Worm (Caenorhabditis elegans) whole organism, L4 larva: ENCODE results near the gene col-162.

Source experiments
- F37D6.2 ChIP-seq: sonication (generic microtip); optimal IDR thresholded peaks from 2 replicates; lab custom pipeline; 2016; ENCODE audit warnings: mild to moderate bottlenecking, missing genetic modification characterization, missing compliant biosample characterization
- F44E2.7 ChIP-seq: fragments of 200-800 bp; sonication (Bioruptor generic); IDR thresholded peaks from 2 replicates; pipeline ENCODE4 v2.1.2; 2022; ENCODE audit warnings: missing genetic modification characterization, missing compliant biosample characterization
- T20F7.1 ChIP-seq: fragments of 200-800 bp; sonication (Bioruptor generic); optimal IDR thresholded peaks from 2 replicates; lab custom pipeline; 2018; ENCODE audit warnings: mild to moderate bottlenecking, missing genetic modification characterization, missing compliant biosample characterization
- T26A8.4 ChIP-seq: fragments of 200-800 bp; sonication (Bioruptor generic); IDR thresholded peaks from 2 replicates; pipeline ENCODE4 v1.3.6; 2022; ENCODE audit warnings: missing genetic modification characterization, missing compliant biosample characterization
- Y48G9A.11 ChIP-seq: fragments of 200-800 bp; sonication (Bioruptor generic); IDR thresholded peaks from 2 replicates; pipeline ENCODE4 v1.3.6; 2022; ENCODE audit warnings: missing genetic modification reagents, missing genetic modification characterization, missing compliant biosample characterization
- Y75B8A.6 ChIP-seq: fragments of 200-800 bp; sonication (Bioruptor generic); IDR thresholded peaks from 2 replicates; pipeline ENCODE4 v1.3.6; 2022; ENCODE audit warnings: missing genetic modification reagents, missing genetic modification characterization, missing compliant biosample characterization
- aha-1 ChIP-seq: fragments of 150-350 bp; peaks from one replicate; lab custom pipeline; 2014; ENCODE audit warnings: missing biosample characterization, missing genetic modification characterization
- aly-2 ChIP-seq: sonication (generic microtip); optimal IDR thresholded peaks from 2 replicates; lab custom pipeline; 2018; ENCODE audit warnings: missing biosample characterization, missing genetic modification characterization
- ama-1 ChIP-seq: fragments of 150-350 bp; optimal IDR thresholded peaks from 2 replicates; lab custom pipeline; 2014; ENCODE audit warnings: inconsistent platforms, mixed read lengths
- arid-1 ChIP-seq: fragments of 200-800 bp; sonication (Bioruptor generic); conservative IDR thresholded peaks from 2 replicates; pipeline ENCODE4 v1.3.6; 2022; ENCODE audit warnings: missing genetic modification reagents, missing genetic modification characterization, missing compliant biosample characterization
- ceh-20 ChIP-seq: fragments of 200-800 bp; sonication (Bioruptor generic); IDR thresholded peaks from 2 replicates; pipeline ENCODE4 v1.3.6; 2022; ENCODE audit warnings: missing genetic modification reagents, missing genetic modification characterization, missing compliant biosample characterization
- ceh-44 ChIP-seq: fragments of 200-800 bp; sonication (Bioruptor generic); IDR thresholded peaks from 2 replicates; pipeline ENCODE4 v1.3.6; 2022; ENCODE audit warnings: missing genetic modification reagents, missing genetic modification characterization, missing compliant biosample characterization
- ctbp-1 ChIP-seq: fragments of 200-800 bp; sonication (Bioruptor generic); IDR thresholded peaks from 2 replicates; pipeline ENCODE4 v1.3.6; 2022; ENCODE audit warnings: missing genetic modification reagents, missing genetic modification characterization, missing compliant biosample characterization
- daf-19 ChIP-seq: fragments of 200-800 bp; sonication (Bioruptor generic); conservative IDR thresholded peaks from 2 replicates; pipeline ENCODE4 v1.3.6; 2022; ENCODE audit warnings: missing genetic modification characterization, missing compliant biosample characterization
- dmd-8 ChIP-seq: fragments of 200-800 bp; sonication (Bioruptor generic); IDR thresholded peaks from 2 replicates; pipeline ENCODE4 v1.3.6; 2022; ENCODE audit warnings: missing genetic modification characterization, missing compliant biosample characterization
- dpl-1 ChIP-seq: fragments of 150-350 bp; optimal IDR thresholded peaks from 2 replicates; lab custom pipeline; 2014; ENCODE audit warnings: missing biosample characterization, missing genetic modification reagents, missing genetic modification characterization
- dve-1 ChIP-seq: sonication (generic microtip); optimal IDR thresholded peaks from 2 replicates; lab custom pipeline; 2017; ENCODE audit warnings: antibody characterized with exemption, mild to moderate bottlenecking, missing genetic modification characterization, missing compliant biosample characterization; ENCODE audit not compliant: insufficient read depth
- fkh-10 ChIP-seq: fragments of 150-350 bp; optimal IDR thresholded peaks from 2 replicates; lab custom pipeline; 2014; ENCODE audit warnings: missing biosample characterization, missing genetic modification reagents, missing genetic modification characterization
- gei-8 ChIP-seq: fragments of 200-800 bp; sonication (Bioruptor generic); optimal IDR thresholded peaks from 2 replicates; lab custom pipeline; 2018; ENCODE audit warnings: mild to moderate bottlenecking, missing genetic modification characterization, missing compliant biosample characterization
- lim-7 ChIP-seq: fragments of 200-800 bp; sonication (Bioruptor generic); IDR thresholded peaks from 2 replicates; pipeline ENCODE4 v1.3.6; 2022; ENCODE audit warnings: missing genetic modification characterization, missing compliant biosample characterization
- lin-38 ChIP-seq: fragments of 200-800 bp; sonication (Bioruptor generic); IDR thresholded peaks from 2 replicates; pipeline ENCODE4 v1.3.6; 2022; ENCODE audit warnings: missing genetic modification reagents, missing genetic modification characterization, missing compliant biosample characterization
- lsy-2 ChIP-seq, 2 experiments: fragments of 150-350 bp in 1 of 2; sonication (generic microtip) in 1 of 2; optimal IDR thresholded peaks; 2 replicates each; lab custom pipeline; 2014 to 2017; ENCODE audit warnings: missing biosample characterization in 2 of 2, missing genetic modification characterization in 2 of 2
- mep-1 ChIP-seq: fragments of 150-350 bp; sonication (generic microtip); optimal IDR thresholded peaks from 3 replicates; lab custom pipeline; 2014; ENCODE audit warnings: missing biosample characterization, missing genetic modification characterization
- nhr-41 ChIP-seq: fragments of 200-800 bp; sonication (Bioruptor generic); IDR thresholded peaks from 2 replicates; pipeline ENCODE4 v1.3.6; 2022; ENCODE audit warnings: missing genetic modification reagents, missing genetic modification characterization, missing compliant biosample characterization
- nhr-6 ChIP-seq: fragments of 150-350 bp; optimal IDR thresholded peaks from 2 replicates; lab custom pipeline; 2014; ENCODE audit warnings: missing biosample characterization, missing genetic modification characterization
- pha-4 ChIP-seq, 2 experiments: fragments of 150-350 bp in 1 of 2; fragments of 200-800 bp in 1 of 2; sonication (Bioruptor generic) in 1 of 2; IDR thresholded peaks in 1 of 2; optimal IDR thresholded peaks in 1 of 2; 2 replicates each; pipeline versions ENCODE4 v1.3.6 to Lab custom; 2014 to 2022; ENCODE audit warnings: missing genetic modification characterization in 2 of 2, missing genetic modification reagents in 2 of 2, missing biosample characterization in 1 of 2, missing compliant biosample characterization in 1 of 2
- php-3 ChIP-seq: fragments of 200-800 bp; sonication (Bioruptor generic); IDR thresholded peaks from 2 replicates; pipeline ENCODE4 v1.3.6; 2022; ENCODE audit warnings: missing genetic modification reagents, missing genetic modification characterization, missing compliant biosample characterization
- sdz-12 ChIP-seq: fragments of 200-800 bp; sonication (Bioruptor generic); optimal IDR thresholded peaks from 2 replicates; lab custom pipeline; 2018; ENCODE audit warnings: mild to moderate bottlenecking, missing genetic modification characterization, missing compliant biosample characterization
- set-16 ChIP-seq: fragments of 200-800 bp; sonication (Bioruptor generic); IDR thresholded peaks from 2 replicates; pipeline ENCODE4 v1.3.6; 2022; ENCODE audit warnings: missing genetic modification reagents, missing genetic modification characterization, missing compliant biosample characterization
- snpc-1.2 ChIP-seq: fragments of 200-800 bp; sonication (Bioruptor generic); IDR thresholded peaks from 2 replicates; pipeline ENCODE4 v1.3.6; 2022; ENCODE audit warnings: missing genetic modification reagents, missing genetic modification characterization, missing compliant biosample characterization
- unc-130 ChIP-seq: sonication (generic microtip); optimal IDR thresholded peaks from 2 replicates; lab custom pipeline; 2016; ENCODE audit warnings: missing genetic modification reagents, missing genetic modification characterization, missing compliant biosample characterization
- unc-62 ChIP-seq, 3 experiments: fragments of 150-350 bp in 1 of 3; sonication (generic microtip); optimal IDR thresholded peaks in 2 of 3; peaks in 1 of 3; 1 replicate in 1 of 3; 2 replicates in 2 of 3; lab custom pipeline; 2014 to 2017; ENCODE audit warnings: missing biosample characterization in 3 of 3, missing genetic modification characterization in 3 of 3, missing genetic modification reagents in 3 of 3, missing genotype in 1 of 3
- zag-1 ChIP-seq: fragments of 150-350 bp; optimal IDR thresholded peaks from 2 replicates; lab custom pipeline; 2014; ENCODE audit warnings: missing biosample characterization, missing genetic modification characterization
- zfp-2 ChIP-seq: sonication (generic microtip); optimal IDR thresholded peaks from 2 replicates; lab custom pipeline; 2016; ENCODE audit warnings: mild to moderate bottlenecking, missing genetic modification characterization, missing compliant biosample characterization
- zfp-3 ChIP-seq: fragments of 200-800 bp; sonication (Bioruptor generic); conservative IDR thresholded peaks from 2 replicates; pipeline ENCODE4 v1.3.6; 2022; ENCODE audit warnings: missing genetic modification reagents, missing genetic modification characterization, missing compliant biosample characterization
- zip-11 ChIP-seq: fragments of 200-800 bp; sonication (Bioruptor generic); IDR thresholded peaks from 2 replicates; pipeline ENCODE4 v1.3.6; 2022; ENCODE audit warnings: missing genetic modification characterization, missing compliant biosample characterization

Gene col-162

DNA sequence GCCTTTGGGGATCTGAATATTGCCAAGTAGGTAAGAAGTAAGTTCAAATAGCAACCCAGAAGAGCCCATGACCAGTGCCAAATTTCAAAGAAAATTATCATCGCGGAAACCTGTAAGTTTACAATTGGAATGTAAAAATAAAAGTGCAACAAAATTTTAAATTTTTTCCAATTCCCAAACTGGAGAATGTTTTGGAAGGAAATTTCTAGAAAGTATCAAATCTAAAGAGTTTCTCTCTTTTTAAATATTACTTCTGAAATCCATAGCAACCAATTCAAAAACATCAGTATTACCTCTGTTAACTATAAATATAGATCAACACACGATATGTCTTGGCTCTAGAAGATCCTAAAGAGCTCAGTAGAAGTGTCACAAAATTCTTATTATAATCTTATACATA, 13.1 kb upstream of the col-162 start, which contains the start of gene srd-19:
srd-19 (minus strand) TSS at position 101 of the 400 bp plus-strand sequence.
- no peak for TF ChIP-seq dve-1 (tag; lab: Kevin White, UChicago)
- TF ChIP-seq nhr-6 (tag; lab: Kevin White, UChicago) = no peak
- no peak for TF ChIP-seq F37D6.2 (tag; lab: Kevin White, UChicago)
- TF ChIP-seq sdz-12 = no peak
- TF ChIP-seq ceh-44 (GFP tag; lab: Robert Waterston, UW) = no peak
- TF ChIP-seq T26A8.4 = no peak
- TF ChIP-seq unc-62 (GFP tag; optimal IDR thresholded peaks at IDR 0.05 in 1 of 2; lab: Kevin White, UChicago) = no peak
- TF ChIP-seq unc-62 (tag; optimal IDR thresholded peaks at IDR 0.05; lab: Kevin White, UChicago) = no peak
- TF ChIP-seq Y75B8A.6 (GFP tag; lab: Robert Waterston, UW) = no peak
- TF ChIP-seq fkh-10 (GFP tag; lab: Kevin White, UChicago) = no peak
- no peak for TF ChIP-seq aly-2 (tag; lab: Kevin White, UChicago)
- no peak for TF ChIP-seq ama-1
- no peak for TF ChIP-seq php-3 (GFP tag; lab: Robert Waterston, UW)
- TF ChIP-seq arid-1 (GFP tag; lab: Robert Waterston, UW) = no peak
- no peak for TF ChIP-seq aha-1 (tag; lab: Kevin White, UChicago)

DNA sequence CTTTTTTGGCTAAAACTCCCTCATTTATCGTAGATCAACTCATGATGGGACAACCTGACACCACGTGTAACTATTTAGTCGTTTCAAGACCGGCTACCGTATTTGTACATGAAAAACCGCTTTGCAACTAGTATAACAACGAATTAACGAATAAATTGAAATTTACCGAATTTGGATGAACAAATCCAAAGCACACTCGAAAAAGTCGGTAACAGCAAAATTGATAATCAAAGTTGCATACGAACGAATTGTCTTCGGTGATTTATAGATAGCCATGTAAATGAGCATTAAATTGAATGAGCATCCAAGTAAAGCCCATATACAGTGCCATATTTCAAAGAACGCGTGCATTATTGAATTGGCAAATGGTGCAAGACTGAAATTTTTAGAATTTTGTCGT, 9.4 kb upstream of the col-162 start, which contains the start of gene srd-17:
srd-17 (minus strand) TSS at position 351 of the 400 bp plus-strand sequence.
- TF ChIP-seq nhr-41 (GFP tag; lab: Robert Waterston, UW) (no peak), zfp-2 (tag; lab: Kevin White, UChicago) (no peak), aha-1 (tag; lab: Kevin White, UChicago) (peak; percentile 97), ceh-20 (GFP tag; lab: Robert Waterston, UW) (no peak), T20F7.1 (GFP tag; lab: Kevin White, UChicago) (no peak), mep-1 (no peak)

DNA sequence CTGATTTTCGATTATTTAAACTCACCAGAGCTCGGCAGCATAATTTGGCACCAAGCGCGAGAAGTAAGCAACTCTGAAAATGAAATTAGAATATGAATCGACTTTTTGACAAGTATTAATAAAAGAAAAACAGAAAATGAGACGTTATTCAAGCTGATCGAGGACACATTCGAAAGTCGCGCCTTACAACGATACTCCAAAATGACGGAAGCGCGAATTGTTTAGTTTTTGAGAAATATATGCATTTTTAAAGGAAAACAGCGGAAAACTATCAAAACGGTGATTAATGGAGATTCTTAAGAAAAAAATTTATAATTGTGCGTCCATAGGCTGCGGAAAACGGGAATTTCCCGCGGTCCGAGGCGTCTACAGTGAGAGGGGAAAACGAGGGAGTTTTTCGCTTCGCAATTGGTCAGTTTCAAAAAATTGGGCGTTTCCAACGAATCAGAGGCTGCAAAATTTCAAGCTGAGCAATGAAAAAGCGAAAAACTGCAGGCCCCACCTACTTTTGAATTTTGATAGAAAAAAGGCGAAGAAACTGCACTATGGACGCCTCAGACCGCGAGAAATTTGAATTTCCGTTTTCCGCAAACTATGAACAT, 4.2 kb upstream of the col-162 start, which contains the start of gene mes-4:
mes-4 (minus strand) TSS at position 73 of the 602 bp plus-strand sequence.
- TF ChIP-seq ctbp-1 (GFP tag; lab: Robert Waterston, UW) (no peak), dpl-1 (GFP tag; lab: Kevin White, UChicago) (peak; percentile 53), unc-62 (GFP tag; optimal IDR thresholded peaks at IDR 0.05 in 1 of 2; lab: Kevin White, UChicago) (peak in 1 of 2 experiments; percentile 78), unc-62 (tag; optimal IDR thresholded peaks at IDR 0.05; lab: Kevin White, UChicago) (no peak), T20F7.1 (GFP tag; lab: Kevin White, UChicago) (peak; percentile 87)

DNA sequence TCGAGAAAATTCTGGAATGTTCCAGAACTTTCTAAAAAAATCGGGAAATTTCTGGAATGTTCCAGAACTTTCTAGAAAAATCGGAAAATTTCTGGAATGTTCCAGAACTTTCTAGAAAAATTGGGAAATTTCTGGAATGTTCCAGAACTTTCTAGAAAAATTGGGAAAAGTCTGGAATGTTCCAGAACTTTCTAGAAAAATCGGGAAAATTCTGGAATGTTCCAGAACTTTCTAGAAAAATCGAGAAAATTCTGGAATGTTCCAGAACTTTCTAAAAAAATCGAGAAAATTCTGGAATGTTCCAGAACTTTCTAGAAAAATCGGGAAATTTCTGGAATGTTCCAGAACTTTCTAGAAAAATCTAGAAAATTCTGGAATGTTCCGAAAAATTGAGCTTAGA, 1.5 kb upstream of the col-162 start:
- peak; percentile 34; the same call in 1 of the 2 replicates for TF ChIP-seq lin-38

DNA sequence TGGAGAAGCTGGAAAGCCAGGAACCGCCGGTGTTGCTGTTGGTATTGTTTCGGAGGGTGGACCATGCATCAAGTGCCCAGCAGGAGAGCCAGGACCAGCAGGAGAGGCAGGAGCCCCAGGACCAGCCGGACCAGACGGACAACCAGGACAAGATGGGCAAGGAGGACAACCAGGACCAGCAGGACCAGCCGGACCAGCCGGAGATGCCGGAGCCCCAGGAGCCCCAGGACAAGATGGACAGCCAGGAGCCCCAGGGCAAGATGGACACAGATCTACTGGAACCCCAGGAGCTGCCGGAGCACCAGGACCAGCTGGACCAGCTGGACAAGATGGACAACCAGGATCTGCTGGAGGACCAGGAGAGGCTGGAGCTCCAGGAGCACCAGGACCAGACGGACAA, 1.1 kb downstream of the col-162 start:
- no peak for TF ChIP-seq nhr-6 (tag; lab: Kevin White, UChicago)
- TF ChIP-seq zfp-2 (tag; lab: Kevin White, UChicago) = no peak
- no peak for TF ChIP-seq zag-1 (tag; lab: Kevin White, UChicago)
- TF ChIP-seq Y48G9A.11 (GFP tag; lab: Robert Waterston, UW) = no peak
- TF ChIP-seq zfp-3 (GFP tag; lab: Robert Waterston, UW) = no peak
- no peak for TF ChIP-seq zip-11 (GFP tag; lab: Robert Waterston, UW)
- peak; percentile 38; the same call in 1 of the 2 replicates for TF ChIP-seq snpc-1.2
- TF ChIP-seq unc-130 = no peak
- peak; percentile 98 for TF ChIP-seq set-16 (GFP tag; lab: Robert Waterston, UW)
- 0 out of 2 replicates have a peak, but pooled peaks have one; percentile 25 for TF ChIP-seq F44E2.7
- no peak for TF ChIP-seq arid-1 (GFP tag; lab: Robert Waterston, UW)
- TF ChIP-seq T26A8.4 = 0 out of 2 replicates have a peak, but pooled peaks have one; percentile 44
- peak; percentile 22; the same call in 1 of the 2 replicates for TF ChIP-seq lin-38
- 0 out of 2 replicates have a peak, but pooled peaks have one; percentile 17 for TF ChIP-seq lim-7 (GFP tag; lab: Robert Waterston, UW)
- TF ChIP-seq aly-2 (tag; lab: Kevin White, UChicago) = no peak
- no peak for TF ChIP-seq pha-4 (GFP tag; IDR thresholded peaks at IDR 0.05; lab: Robert Waterston, UW)
- TF ChIP-seq pha-4 (tag; optimal IDR thresholded peaks at IDR 0.05; lab: Kevin White, UChicago) = no peak
- no peak for TF ChIP-seq daf-19
- no peak for TF ChIP-seq lsy-2 (tag; optimal IDR thresholded peaks at IDR 0.05; lab: Kevin White, UChicago)
- 0 out of 2 replicates have a peak, but pooled peaks have one; percentile 40 for TF ChIP-seq dmd-8 (GFP tag; lab: Robert Waterston, UW)
- TF ChIP-seq gei-8 (GFP tag; lab: Kevin White, UChicago) = no peak
